Worm (Caenorhabditis elegans) whole organism, L3 larva: ENCODE results near the gene zipt-2.1.

Source experiments
- ZK546.5 ChIP-seq: sonication (generic microtip); optimal IDR thresholded peaks from 2 replicates; lab custom pipeline; 2017; ENCODE audit warnings: missing biosample characterization, missing genetic modification characterization
- egl-27 ChIP-seq: sonication (generic microtip); optimal IDR thresholded peaks from 4 replicates; lab custom pipeline; 2017; ENCODE audit warnings: missing biosample characterization, missing genetic modification reagents, missing genetic modification characterization
- elt-1 ChIP-seq: fragments of 150-350 bp; optimal IDR thresholded peaks from 2 replicates; lab custom pipeline; 2014; ENCODE audit warnings: missing biosample characterization, missing genetic modification characterization
- elt-2 ChIP-seq: sonication (generic microtip); optimal IDR thresholded peaks from 2 replicates; lab custom pipeline; 2016; ENCODE audit warnings: missing genetic modification reagents, mild to moderate bottlenecking, missing genetic modification characterization, missing compliant biosample characterization
- fkh-2 ChIP-seq: fragments of 150-350 bp; optimal IDR thresholded peaks from 2 replicates; lab custom pipeline; 2014; ENCODE audit warnings: missing biosample characterization, missing genetic modification reagents, missing genetic modification characterization
- fos-1 ChIP-seq: fragments of 150-350 bp; optimal IDR thresholded peaks from 2 replicates; lab custom pipeline; 2014; ENCODE audit warnings: missing biosample characterization, missing genetic modification characterization
- jun-1 ChIP-seq: fragments of 150-350 bp; optimal IDR thresholded peaks from 2 replicates; lab custom pipeline; 2014; ENCODE audit warnings: missing biosample characterization, missing genetic modification reagents, missing genetic modification characterization
- nhr-11 ChIP-seq: fragments of 150-350 bp; optimal IDR thresholded peaks from 2 replicates; lab custom pipeline; 2014; ENCODE audit warnings: missing biosample characterization, missing genetic modification characterization
- nhr-77 ChIP-seq: fragments of 150-350 bp; optimal IDR thresholded peaks from 2 replicates; lab custom pipeline; 2014; ENCODE audit warnings: missing biosample characterization, missing genetic modification characterization
- pha-4 ChIP-seq: fragments of 150-350 bp; optimal IDR thresholded peaks from 2 replicates; lab custom pipeline; 2014; ENCODE audit warnings: missing biosample characterization, missing genetic modification reagents, missing genetic modification characterization
- skn-1 ChIP-seq: fragments of 150-350 bp; optimal IDR thresholded peaks from 2 replicates; lab custom pipeline; 2014; ENCODE audit warnings: missing biosample characterization, missing genetic modification characterization
- zag-1 ChIP-seq: fragments of 150-350 bp; optimal IDR thresholded peaks from 2 replicates; lab custom pipeline; 2014; ENCODE audit warnings: missing biosample characterization, missing genetic modification characterization

DNA sequence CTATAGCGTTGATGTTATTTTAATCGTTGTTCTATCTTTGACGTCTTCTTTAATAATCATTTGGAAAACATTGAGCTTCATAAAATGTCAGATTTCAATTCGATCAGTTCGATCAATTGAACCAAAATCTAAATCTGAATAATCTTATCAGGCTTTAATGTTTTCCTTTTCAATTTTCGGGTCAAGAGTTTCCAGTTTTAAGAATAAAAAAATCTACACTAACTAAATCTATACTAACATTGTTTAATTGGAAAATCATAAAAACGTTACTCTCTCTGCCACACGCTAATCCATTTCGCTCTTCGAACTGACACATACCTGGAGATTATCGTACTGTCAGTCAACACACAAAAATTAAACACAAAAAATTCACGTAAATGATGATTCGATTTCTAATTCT, 35.2 kb upstream of the zipt-2.1 start, which contains the start of gene T25B9.11:
- TF ChIP-seq egl-27 (tag; lab: Kevin White, UChicago), result no peak
- TF ChIP-seq pha-4 (tag; lab: Kevin White, UChicago), result no peak
- TF ChIP-seq elt-1 (tag; lab: Kevin White, UChicago), result no peak
- no peak for TF ChIP-seq elt-2 (tag; lab: Kevin White, UChicago)
- no peak for TF ChIP-seq nhr-11
- TF ChIP-seq zag-1 (tag; lab: Kevin White, UChicago), result no peak
- no peak for TF ChIP-seq skn-1 (tag; lab: Kevin White, UChicago)
- no peak for TF ChIP-seq ZK546.5 (tag; lab: Kevin White, UChicago)
- no peak for TF ChIP-seq fos-1 (tag; lab: Kevin White, UChicago)
- TF ChIP-seq jun-1 (tag; lab: Kevin White, UChicago), result no peak
- no peak for TF ChIP-seq fkh-2
- no peak for TF ChIP-seq nhr-77 (tag; lab: Kevin White, UChicago)
